Fruit fly (Drosophila melanogaster): ENCODE data around the gene tal-AA.

DNA sequence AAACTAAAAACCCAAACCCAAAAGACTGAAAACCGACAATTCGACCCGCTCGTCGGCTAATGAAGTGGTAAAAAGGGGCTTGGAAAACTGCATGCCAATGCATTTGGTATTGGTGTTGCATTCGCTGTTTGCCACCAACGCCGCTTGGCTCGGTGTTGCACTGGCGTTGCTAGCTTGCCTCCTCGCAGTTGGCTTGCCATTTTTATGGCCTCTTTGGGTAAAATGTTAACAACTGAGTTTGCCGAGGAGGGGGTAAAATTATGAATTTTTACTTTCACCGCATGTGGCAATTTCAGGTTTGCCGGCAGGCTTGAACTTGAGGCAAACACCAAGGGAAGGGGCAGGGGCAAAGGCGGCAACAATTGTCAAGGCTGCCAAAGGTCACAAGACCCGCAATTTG, 24.2 kb upstream of the tal-AA start:
- TF ChIP-seq cwo (GFP tag; optimal IDR thresholded peaks at IDR 0.05): no peak
- no peak for TF ChIP-seq prd (optimal IDR thresholded peaks at IDR 0.05)
- 0 out of 3 replicates have a peak, but pooled peaks have one; percentile 27 for TF ChIP-seq prd (GFP tag; IDR thresholded peaks at IDR 0.05)
- no peak for TF ChIP-seq CG13287 (GFP tag; IDR thresholded peaks at IDR 0.05; ENCODE audit: partially characterized antibody)
- TF ChIP-seq dati (GFP tag; IDR thresholded peaks at IDR 0.05): no peak
- TF ChIP-seq crc (GFP tag; optimal IDR thresholded peaks at IDR 0.05): no peak
- no peak for TF ChIP-seq psq (GFP tag; optimal IDR thresholded peaks at IDR 0.05)
- no peak for TF ChIP-seq vfl (GFP tag; optimal IDR thresholded peaks at IDR 0.05)
- no peak for TF ChIP-seq mirr (GFP tag; optimal IDR thresholded peaks at IDR 0.05)
- TF ChIP-seq CG42726 (GFP tag; IDR thresholded peaks at IDR 0.05; ENCODE audit: partially characterized antibody): no peak
- TF ChIP-seq onecut (GFP tag; IDR thresholded peaks at IDR 0.05): no peak
- no peak for TF ChIP-seq Aef1 (GFP tag; IDR thresholded peaks at IDR 0.05)
- no peak for TF ChIP-seq fd96Cb (tag; optimal IDR thresholded peaks at IDR 0.05)
- peak; percentile 68 for TF ChIP-seq zen (tag; optimal IDR thresholded peaks at IDR 0.05)
